Worm (Caenorhabditis elegans) whole organism, midembryonic: ENCODE measurements around the gene clec-51.

Experiments
- T22C8.4 ChIP-seq: fragments of 200-800 bp; sonication (Bioruptor generic); IDR thresholded peaks from 2 replicates; pipeline ENCODE4 v1.3.6; 2022; ENCODE audit warnings: missing genetic modification characterization, missing compliant biosample characterization
- cog-1 ChIP-seq: sonication (generic microtip); optimal IDR thresholded peaks from 2 replicates; lab custom pipeline; 2016; ENCODE audit warnings: missing genetic modification characterization, missing compliant biosample characterization
- flt-1 ChIP-seq: fragments of 200-800 bp; sonication (Bioruptor generic); IDR thresholded peaks from 2 replicates; pipeline ENCODE4 v1.3.6; 2022; ENCODE audit warnings: missing genetic modification characterization, missing compliant biosample characterization
- klf-2 ChIP-seq: fragments of 200-800 bp; sonication (Bioruptor generic); conservative IDR thresholded peaks from 2 replicates; pipeline ENCODE4 v1.3.6; 2022; ENCODE audit warnings: missing genetic modification reagents, missing genetic modification characterization, missing compliant biosample characterization
- med-1 ChIP-seq: sonication (generic microtip); optimal IDR thresholded peaks from 2 replicates; lab custom pipeline; 2017; ENCODE audit warnings: missing genetic modification characterization, mild to moderate bottlenecking, missing compliant biosample characterization, antibody characterized with exemption, missing genetic modification reagents; ENCODE audit not compliant: insufficient read depth
- ref-1 ChIP-seq: fragments of 200-800 bp; sonication (Bioruptor generic); conservative IDR thresholded peaks from 2 replicates; pipeline ENCODE4 v1.3.6; 2022; ENCODE audit warnings: missing genetic modification reagents, missing genetic modification characterization, missing compliant biosample characterization
- tab-1 ChIP-seq: fragments of 200-800 bp; sonication (Bioruptor generic); IDR thresholded peaks from 2 replicates; pipeline ENCODE4 v1.3.6; 2022; ENCODE audit warnings: missing genetic modification characterization, missing compliant biosample characterization
- ztf-23 ChIP-seq: fragments of 200-800 bp; sonication (Bioruptor generic); IDR thresholded peaks from 2 replicates; pipeline ENCODE4 v1.3.6; 2022; ENCODE audit warnings: missing genetic modification reagents, missing genetic modification characterization, missing compliant biosample characterization
- ztf-29 ChIP-seq: fragments of 200-800 bp; sonication (Bioruptor generic); IDR thresholded peaks from 2 replicates; pipeline ENCODE4 v1.3.6; 2022; ENCODE audit warnings: missing genetic modification reagents, missing genetic modification characterization, missing compliant biosample characterization

Gene clec-51

DNA sequence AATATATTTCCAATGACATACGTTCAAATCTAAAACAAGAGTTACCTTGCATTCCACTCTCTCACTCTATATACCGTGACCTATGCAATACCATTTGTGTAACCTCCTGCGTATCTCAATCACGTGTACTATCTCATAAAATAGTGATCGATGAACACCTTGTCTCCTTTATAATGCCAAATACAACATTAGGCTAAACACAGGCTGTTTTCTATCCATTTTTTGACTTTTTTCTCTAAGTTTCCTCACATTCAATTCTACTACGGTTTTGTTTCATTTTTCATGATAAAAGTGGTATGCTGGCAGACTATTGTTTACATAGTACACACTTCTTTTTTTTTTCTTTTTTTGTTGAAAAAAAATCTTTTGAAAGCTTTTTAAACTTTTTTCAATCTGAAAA lies 17.3 kb downstream of the clec-51 start:
- TF ChIP-seq tab-1 (GFP tag; lab: Robert Waterston, UW) (no peak), flt-1 (no peak), ztf-23 (GFP tag; lab: Robert Waterston, UW) (no peak), ref-1 (no peak), cog-1 (tag; lab: Kevin White, UChicago) (no peak), ztf-29 (no peak), T22C8.4 (GFP tag; lab: Robert Waterston, UW) (no peak), med-1 (no peak)

DNA sequence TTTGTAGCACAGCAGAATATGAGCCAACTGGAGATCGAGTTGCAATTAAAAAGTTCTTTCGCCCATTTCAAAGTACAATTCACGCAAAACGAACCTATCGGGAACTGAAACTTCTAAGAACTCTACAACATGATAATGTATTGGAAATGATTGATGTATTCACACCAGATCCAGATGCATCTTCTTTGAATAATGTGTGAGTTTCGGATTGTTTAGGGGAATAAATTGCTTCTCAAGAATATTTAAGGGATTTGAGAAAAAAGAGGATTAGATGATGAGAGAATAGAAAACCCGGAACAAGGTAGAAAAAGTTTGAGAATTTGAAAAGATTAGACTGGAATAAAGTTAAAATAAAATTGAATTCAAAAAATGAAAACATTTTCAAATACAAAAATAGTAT lies 19.3 kb downstream of the clec-51 start:
- no peak for TF ChIP-seq tab-1 (GFP tag; lab: Robert Waterston, UW)
- no peak for TF ChIP-seq flt-1
- TF ChIP-seq T22C8.4 (GFP tag; lab: Robert Waterston, UW): no peak
- TF ChIP-seq ztf-29: no peak
- no peak for TF ChIP-seq med-1
- TF ChIP-seq ztf-23 (GFP tag; lab: Robert Waterston, UW): no peak
- TF ChIP-seq cog-1 (tag; lab: Kevin White, UChicago): no peak
- no peak for TF ChIP-seq ref-1
- no peak for TF ChIP-seq klf-2 (GFP tag; lab: Robert Waterston, UW)

DNA sequence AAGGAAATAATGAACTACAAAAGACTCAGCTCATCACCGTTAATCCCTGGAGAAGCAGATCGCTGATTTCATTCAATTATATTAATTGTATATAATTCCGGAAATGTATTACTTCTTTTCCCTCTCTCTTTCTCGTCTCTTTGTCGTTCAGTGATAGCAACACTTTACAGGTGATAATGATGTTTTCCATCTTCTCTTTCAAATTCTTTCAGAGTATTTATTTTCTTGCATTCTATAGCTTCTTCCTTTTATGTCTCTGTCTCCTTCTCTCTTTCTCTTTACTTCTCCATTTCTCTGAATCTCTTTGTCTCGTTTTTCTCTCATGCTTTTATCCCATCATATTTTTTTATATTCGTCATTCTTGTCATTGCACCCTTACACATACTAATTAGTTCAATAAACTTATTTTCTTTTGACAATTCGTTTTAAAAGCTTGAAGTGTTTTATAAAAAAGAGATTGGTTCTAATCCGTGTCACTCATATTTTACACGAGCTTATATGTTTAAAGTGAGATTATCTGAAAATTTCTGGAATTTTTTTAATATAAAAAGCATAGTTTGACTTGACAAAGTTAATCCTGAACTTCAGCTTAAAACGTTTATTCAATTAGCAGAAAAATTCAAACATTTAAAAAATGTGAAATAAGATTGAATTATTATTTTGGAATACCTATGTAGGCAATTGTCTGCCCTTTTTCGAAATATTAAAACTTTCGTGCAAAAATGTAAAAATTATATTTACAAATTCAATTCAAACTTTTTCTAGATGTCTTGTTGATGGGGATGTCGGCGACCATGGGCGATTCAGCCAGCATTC lies 20.7 kb downstream of the clec-51 start, which contains the start of gene pmk-2:
Gene pmk-2 (plus strand): TSS at position 766 of the 816 bp plus-strand sequence.
- TF ChIP-seq ztf-23 (GFP tag; lab: Robert Waterston, UW) (no peak), T22C8.4 (GFP tag; lab: Robert Waterston, UW) (no peak), flt-1 (no peak)

DNA sequence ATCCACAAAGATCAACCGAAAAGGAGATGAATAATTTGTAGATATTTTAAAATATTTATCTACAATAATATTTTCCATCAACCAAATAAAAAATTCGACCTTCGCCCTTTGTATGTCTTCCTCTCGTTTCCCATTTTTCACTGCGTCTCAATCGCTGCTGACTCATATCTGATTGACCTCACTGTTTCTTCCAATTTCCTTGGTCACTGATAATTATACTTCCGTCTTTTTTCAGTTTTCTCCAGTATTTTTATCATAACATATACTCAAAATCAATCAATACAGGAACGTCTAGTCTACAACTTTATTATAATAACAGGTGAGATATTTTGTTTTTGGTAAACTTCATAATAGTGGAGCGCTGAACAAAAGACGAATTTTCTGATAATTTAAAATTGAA lies 24.6 kb downstream of the clec-51 start, which contains the start of gene pmk-3:
Gene pmk-3 (plus strand): TSS at position 236 of the 400 bp plus-strand sequence.
- TF ChIP-seq ztf-29 (no peak), ztf-23 (GFP tag; lab: Robert Waterston, UW) (no peak), klf-2 (GFP tag; lab: Robert Waterston, UW) (no peak), T22C8.4 (GFP tag; lab: Robert Waterston, UW) (no peak), tab-1 (GFP tag; lab: Robert Waterston, UW) (no peak), ref-1 (no peak), flt-1 (no peak), cog-1 (tag; lab: Kevin White, UChicago) (no peak), med-1 (no peak)

DNA sequence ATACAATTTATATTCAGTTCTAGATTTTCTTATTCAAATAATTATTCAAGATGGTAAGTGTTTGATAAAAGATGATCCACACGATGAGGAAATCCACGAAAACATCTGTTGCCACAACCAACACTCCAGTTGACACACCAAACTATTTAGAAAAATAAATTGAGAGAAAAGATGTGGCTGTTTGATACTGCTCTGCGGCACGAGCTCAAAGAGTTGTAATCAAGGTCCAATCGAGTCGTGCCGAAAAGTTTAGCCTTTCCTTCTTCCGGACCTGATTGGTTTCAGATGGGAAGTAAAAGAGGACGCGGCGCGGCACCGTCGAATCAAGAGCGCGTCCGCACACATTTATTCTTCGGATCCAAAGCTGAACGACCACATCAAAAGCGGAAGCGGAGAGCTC lies 27.1 kb downstream of the clec-51 start:
- TF ChIP-seq tab-1 (GFP tag; lab: Robert Waterston, UW) (no peak), klf-2 (GFP tag; lab: Robert Waterston, UW) (no peak), ref-1 (no peak), flt-1 (no peak), cog-1 (tag; lab: Kevin White, UChicago) (no peak), ztf-23 (GFP tag; lab: Robert Waterston, UW) (no peak), med-1 (no peak)

DNA sequence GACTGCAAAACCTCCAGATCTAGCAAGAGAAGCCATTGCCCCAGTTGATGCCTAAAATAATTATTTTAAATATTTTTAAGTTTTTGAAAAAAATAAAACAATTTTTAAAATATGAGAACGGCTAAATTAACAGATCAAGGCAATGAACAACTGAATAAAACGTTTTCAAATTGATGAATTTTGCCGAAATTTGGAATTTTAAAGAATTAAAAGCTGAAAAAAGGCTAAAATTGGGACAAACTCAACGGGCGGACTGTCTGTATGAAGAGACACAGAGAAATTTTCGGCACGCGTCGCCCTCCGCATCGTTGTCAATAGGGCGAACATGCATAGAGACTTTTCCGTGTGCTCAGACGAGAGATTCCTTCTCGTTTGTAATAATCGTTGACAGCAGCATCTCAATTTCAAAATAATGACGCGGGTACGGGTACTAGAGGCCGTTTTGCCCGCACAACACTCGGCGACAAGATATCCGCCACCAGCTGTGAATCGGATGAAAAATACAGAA lies 27.5 kb downstream of the clec-51 start, which contains the start of the genes isp-1 and islo-1:
Gene isp-1 (minus strand): TSS at position 51 of the 508 bp plus-strand sequence.
Gene islo-1 (plus strand): TSS at position 385 of the 508 bp plus-strand sequence.
- TF ChIP-seq med-1: no peak
- TF ChIP-seq tab-1 (GFP tag; lab: Robert Waterston, UW): 0 out of 2 replicates have a peak, but pooled peaks have one; percentile 16
- TF ChIP-seq T22C8.4 (GFP tag; lab: Robert Waterston, UW): no peak
- TF ChIP-seq ztf-29: no peak
- 0 out of 2 replicates have a peak, but pooled peaks have one; percentile 31 for TF ChIP-seq ztf-23 (GFP tag; lab: Robert Waterston, UW)

DNA sequence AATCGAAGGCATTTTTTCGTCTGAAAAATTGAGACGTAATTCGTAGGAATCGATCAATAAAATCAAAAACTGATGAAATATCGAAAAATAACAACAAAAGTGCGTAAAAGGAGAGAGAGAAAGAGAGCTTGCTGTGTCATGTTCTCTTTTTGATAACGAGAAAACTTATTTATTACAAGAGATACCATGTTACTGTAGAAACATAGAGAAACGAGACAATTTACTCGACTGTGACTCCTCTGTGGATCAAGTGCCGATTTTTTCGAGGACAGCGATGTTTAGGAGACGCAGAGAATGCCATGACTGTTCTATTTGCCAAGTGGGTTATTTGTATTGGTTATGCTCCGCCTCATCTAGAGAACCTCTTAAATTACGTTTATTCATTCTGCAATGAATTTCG lies 30.1 kb downstream of the clec-51 start, which contains the start of gene sph-1:
Gene sph-1 (minus strand): TSS at position 23 of the 400 bp plus-strand sequence.
- TF ChIP-seq tab-1 (GFP tag; lab: Robert Waterston, UW): no peak
- no peak for TF ChIP-seq med-1
- TF ChIP-seq cog-1 (tag; lab: Kevin White, UChicago): no peak
- no peak for TF ChIP-seq ref-1
- TF ChIP-seq klf-2 (GFP tag; lab: Robert Waterston, UW): no peak
- TF ChIP-seq ztf-29: no peak
- no peak for TF ChIP-seq ztf-23 (GFP tag; lab: Robert Waterston, UW)
- TF ChIP-seq T22C8.4 (GFP tag; lab: Robert Waterston, UW): no peak
- TF ChIP-seq flt-1: no peak

DNA sequence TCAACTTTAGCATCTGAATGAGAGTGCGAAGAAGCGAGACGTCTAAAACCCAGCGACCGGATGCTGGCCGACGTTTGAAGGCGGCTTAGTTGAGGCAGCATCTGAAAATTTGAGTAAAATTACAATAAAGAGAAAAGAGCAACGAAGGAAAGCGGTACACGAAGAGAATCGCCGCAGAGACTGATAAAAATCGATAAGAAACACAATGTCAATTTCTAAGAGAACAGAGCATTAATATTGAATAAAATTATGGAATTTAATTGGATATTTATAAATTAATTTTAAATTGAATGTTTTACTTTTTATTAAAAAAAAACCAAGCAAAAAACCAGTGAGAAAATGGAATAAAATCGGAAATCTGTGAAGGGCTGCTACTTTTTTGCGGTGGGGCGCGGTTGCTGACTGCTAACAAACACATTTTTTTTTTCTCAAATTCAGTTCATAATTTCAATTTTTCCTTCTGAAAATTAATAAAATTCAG lies 33.4 kb downstream of the clec-51 start, which contains the start of the genes ndub-11 and moc-3:
Gene ndub-11 (minus strand): TSS at position 101 of the 481 bp plus-strand sequence.
Gene moc-3 (plus strand): TSS at position 431 of the 481 bp plus-strand sequence.
- TF ChIP-seq ztf-29: no peak
- no peak for TF ChIP-seq flt-1
- TF ChIP-seq tab-1 (GFP tag; lab: Robert Waterston, UW): no peak
- TF ChIP-seq med-1: no peak
- TF ChIP-seq klf-2 (GFP tag; lab: Robert Waterston, UW): no peak
- no peak for TF ChIP-seq T22C8.4 (GFP tag; lab: Robert Waterston, UW)
- TF ChIP-seq ztf-23 (GFP tag; lab: Robert Waterston, UW): no peak
- TF ChIP-seq ref-1: no peak
- TF ChIP-seq cog-1 (tag; lab: Kevin White, UChicago): no peak

DNA sequence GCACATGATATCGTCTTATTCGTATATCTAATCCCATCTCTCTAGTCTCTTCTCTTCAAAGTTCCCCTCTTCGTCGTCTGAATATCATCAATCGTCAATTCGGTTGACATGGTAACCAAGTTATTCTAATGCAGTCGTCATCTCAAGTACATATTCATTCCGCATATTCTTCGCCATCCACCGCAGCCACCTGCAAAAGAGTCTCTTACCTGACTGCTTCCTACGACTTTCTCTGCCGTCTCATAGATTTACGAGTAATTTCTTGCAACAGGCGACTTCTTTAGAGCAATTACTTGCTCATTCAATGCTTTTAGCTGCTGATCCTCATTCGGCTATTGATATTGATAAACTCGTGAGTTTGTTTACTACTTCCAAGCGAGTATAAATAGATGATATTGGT lies 36.2 kb downstream of the clec-51 start:
- TF ChIP-seq cog-1 (tag; lab: Kevin White, UChicago) (no peak), T22C8.4 (GFP tag; lab: Robert Waterston, UW) (no peak), med-1 (no peak), ztf-23 (GFP tag; lab: Robert Waterston, UW) (no peak), tab-1 (GFP tag; lab: Robert Waterston, UW) (no peak)

DNA sequence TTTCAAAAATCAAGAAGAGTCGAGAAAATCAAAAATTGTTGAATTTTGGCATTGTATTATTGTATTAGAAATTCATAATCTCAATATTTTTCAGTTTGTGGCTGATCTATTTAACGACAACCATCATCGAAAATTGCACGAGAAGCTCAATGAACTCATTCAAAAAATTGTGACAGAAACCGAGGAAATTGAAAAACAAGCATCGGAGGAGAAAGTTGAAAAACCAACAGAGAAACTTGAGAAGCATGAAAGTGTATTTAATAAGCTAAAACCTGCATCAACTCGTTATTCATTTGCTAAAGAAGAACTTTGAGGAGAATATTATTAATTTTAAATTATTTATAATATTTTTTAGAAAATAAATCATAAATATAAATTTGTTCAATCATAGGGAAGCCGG lies 36.7 kb downstream of the clec-51 start, which contains the start of gene ceph-41:
Gene ceph-41 (plus strand): TSS at position 301 of the 400 bp plus-strand sequence.
- no peak for TF ChIP-seq med-1
- TF ChIP-seq ztf-29: no peak
- TF ChIP-seq T22C8.4 (GFP tag; lab: Robert Waterston, UW): no peak
- TF ChIP-seq klf-2 (GFP tag; lab: Robert Waterston, UW): no peak
- no peak for TF ChIP-seq cog-1 (tag; lab: Kevin White, UChicago)
- no peak for TF ChIP-seq ztf-23 (GFP tag; lab: Robert Waterston, UW)
- no peak for TF ChIP-seq flt-1
- TF ChIP-seq ref-1: no peak
